Fruit fly (Drosophila melanogaster) whole organism, adult: ENCODE results near the gene vari.

Source experiments
- CG11617 ChIP-seq: fragments of 200-800 bp; sonication (Bioruptor generic); optimal IDR thresholded peaks from 2 replicates; lab custom pipeline; 2017; ENCODE audit warnings: mild to moderate bottlenecking, missing biosample characterization, missing genetic modification reagents, missing genetic modification characterization
- CG12768 ChIP-seq: fragments of 200-800 bp; sonication (Bioruptor generic); optimal IDR thresholded peaks from 2 replicates; lab custom pipeline; 2017; ENCODE audit warnings: missing biosample characterization, missing genetic modification characterization, mild to moderate bottlenecking, moderate library complexity, missing genetic modification reagents
- CG14711 ChIP-seq: fragments of 200-800 bp; sonication (Bioruptor generic); optimal IDR thresholded peaks from 2 replicates; lab custom pipeline; 2018; ENCODE audit warnings: missing biosample characterization, mild to moderate bottlenecking, missing genetic modification characterization, moderate library complexity
- CG1620 ChIP-seq: fragments of 200-800 bp; sonication (Bioruptor generic); optimal IDR thresholded peaks from 2 replicates; lab custom pipeline; 2016; ENCODE audit warnings: missing biosample characterization, missing genetic modification characterization
- CG33017 ChIP-seq: fragments of 200-800 bp; sonication (Bioruptor generic); optimal IDR thresholded peaks from 2 replicates; lab custom pipeline; 2018; ENCODE audit warnings: missing biosample characterization, mild to moderate bottlenecking, missing genetic modification characterization, moderate library complexity
- CG5204 ChIP-seq: fragments of 200-800 bp; sonication (Bioruptor generic); optimal IDR thresholded peaks from 2 replicates; lab custom pipeline; 2016; ENCODE audit warnings: missing biosample characterization, missing genetic modification characterization
- CG7045 ChIP-seq: fragments of 200-800 bp; sonication (Bioruptor generic); optimal IDR thresholded peaks from 2 replicates; lab custom pipeline; 2017; ENCODE audit warnings: missing biosample characterization, mild to moderate bottlenecking, missing genetic modification characterization
- CG7101 ChIP-seq: fragments of 200-800 bp; sonication (Bioruptor generic); optimal IDR thresholded peaks from 2 replicates; lab custom pipeline; 2018; ENCODE audit warnings: missing biosample characterization, mild to moderate bottlenecking, missing genetic modification characterization, moderate library complexity
- Clk ChIP-seq: fragments of 200-800 bp; sonication (Bioruptor generic); optimal IDR thresholded peaks from 2 replicates; lab custom pipeline; 2017; ENCODE audit warnings: missing biosample characterization, missing genetic modification characterization
- Crg-1 ChIP-seq: fragments of 200-800 bp; sonication (Bioruptor generic); optimal IDR thresholded peaks from 2 replicates; lab custom pipeline; 2016; ENCODE audit warnings: missing biosample characterization, missing genetic modification characterization
- Hr96 ChIP-seq: fragments of 200-800 bp; sonication (Bioruptor generic); optimal IDR thresholded peaks from 2 replicates; lab custom pipeline; 2016; ENCODE audit warnings: missing biosample characterization, missing genetic modification characterization
- Mnt ChIP-seq: fragments of 200-800 bp; sonication (Bioruptor generic); optimal IDR thresholded peaks from 2 replicates; lab custom pipeline; 2016; ENCODE audit warnings: missing biosample characterization, mild to moderate bottlenecking, missing genetic modification characterization
- bab1 ChIP-seq: fragments of 200-800 bp; sonication (Bioruptor generic); optimal IDR thresholded peaks from 3 replicates; lab custom pipeline; 2019; ENCODE audit warnings: missing biosample characterization, mild to moderate bottlenecking, missing genetic modification characterization, moderate library complexity
- cic ChIP-seq: fragments of 200-800 bp; sonication (Bioruptor generic); optimal IDR thresholded peaks from 2 replicates; lab custom pipeline; 2017; ENCODE audit warnings: missing biosample characterization, mild to moderate bottlenecking, missing genetic modification characterization, moderate library complexity
- cnc ChIP-seq, 2 experiments: fragments of >200 bp; optimal IDR thresholded peaks; 2 replicates each; lab custom pipeline; 2017
- kay ChIP-seq: fragments of 200-800 bp; sonication (Bioruptor generic); peaks from one replicate; lab custom pipeline; 2016; ENCODE audit warnings: missing biosample characterization, missing genetic modification characterization, borderline replicate concordance
- ovo ChIP-seq: fragments of 200-800 bp; sonication (Bioruptor generic); optimal IDR thresholded peaks from 2 replicates; lab custom pipeline; 2016; ENCODE audit warnings: missing biosample characterization, missing genetic modification characterization
- pad ChIP-seq: fragments of 200-800 bp; sonication (Bioruptor generic); optimal IDR thresholded peaks from 3 replicates; lab custom pipeline; 2017; ENCODE audit warnings: missing biosample characterization, missing genetic modification characterization, mild to moderate bottlenecking, moderate library complexity, missing genetic modification reagents
- tj ChIP-seq: fragments of 200-800 bp; sonication (Bioruptor generic); optimal IDR thresholded peaks from 3 replicates; lab custom pipeline; 2017; ENCODE audit warnings: missing biosample characterization, mild to moderate bottlenecking, missing genetic modification characterization, moderate library complexity
- toe ChIP-seq: fragments of 200-800 bp; sonication (Bioruptor generic); optimal IDR thresholded peaks from 2 replicates; lab custom pipeline; 2016; ENCODE audit warnings: missing biosample characterization, missing genetic modification characterization

vari gene

DNA sequence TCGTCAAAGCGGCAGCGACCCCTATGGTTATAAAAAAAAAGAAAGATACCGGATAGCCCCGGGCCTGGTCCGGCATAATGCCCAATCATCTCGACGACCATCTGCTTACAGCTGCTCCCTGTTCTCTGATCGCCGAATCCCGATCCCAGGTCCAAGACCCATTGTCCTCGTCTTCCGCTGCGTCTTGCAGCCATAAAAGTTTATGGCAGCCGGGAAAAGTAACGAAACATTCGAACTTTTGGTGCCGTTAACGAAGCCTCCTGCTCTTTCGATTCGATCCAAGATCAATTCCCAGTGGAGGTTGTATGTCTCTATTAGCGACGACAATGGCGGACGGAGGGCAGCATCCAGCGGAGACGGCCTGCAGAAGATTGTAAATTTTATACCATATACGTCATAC, 11.5 kb downstream of the vari start:
- TF ChIP-seq CG1620 (GFP tag; lab: Kevin White, UChicago), result no peak
- TF ChIP-seq CG11617 (GFP tag; lab: Kevin White, UChicago), result no peak
- TF ChIP-seq Clk (GFP tag; lab: Kevin White, UChicago), result no peak
- no peak for TF ChIP-seq cnc (optimal IDR thresholded peaks at IDR 0.05; lab: Kevin White, UChicago)
- TF ChIP-seq toe (GFP tag; lab: Kevin White, UChicago), result no peak
- no peak for TF ChIP-seq bab1
- no peak for TF ChIP-seq CG5204
- no peak for TF ChIP-seq CG7101 (tag; lab: Kevin White, UChicago)

DNA sequence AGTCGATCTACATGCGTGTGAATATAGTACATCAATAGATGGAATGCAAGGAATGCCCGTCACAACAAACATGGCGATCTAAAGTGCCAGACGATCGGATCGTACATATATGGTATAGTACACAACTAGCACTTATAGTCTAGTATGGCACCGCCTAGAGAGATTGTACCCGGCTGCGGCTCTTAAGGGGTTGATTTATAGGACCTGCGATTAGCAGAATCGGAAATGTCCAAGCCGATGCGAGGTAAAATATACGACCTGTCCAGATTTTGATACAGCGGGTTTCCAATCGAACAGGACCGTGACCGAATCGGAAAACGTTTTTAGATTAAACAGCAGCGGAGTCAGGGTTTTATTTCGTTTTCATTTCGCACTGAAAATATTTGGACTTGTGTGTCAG, 12.9 kb downstream of the vari start:
- TF ChIP-seq pad (GFP tag; lab: Kevin White, UChicago), result no peak
- no peak for TF ChIP-seq CG33017
- no peak for TF ChIP-seq cic (GFP tag; lab: Kevin White, UChicago)
- TF ChIP-seq Hr96, result no peak
- TF ChIP-seq bab1, result no peak
- TF ChIP-seq toe (GFP tag; lab: Kevin White, UChicago), result no peak
- no peak for TF ChIP-seq CG14711
- TF ChIP-seq Crg-1 (GFP tag; lab: Kevin White, UChicago), result no peak
- no peak for TF ChIP-seq Clk (GFP tag; lab: Kevin White, UChicago)
- TF ChIP-seq kay, result no peak
- TF ChIP-seq ovo, result no peak
- TF ChIP-seq tj (GFP tag; lab: Kevin White, UChicago), result no peak
- TF ChIP-seq CG5204, result no peak

DNA sequence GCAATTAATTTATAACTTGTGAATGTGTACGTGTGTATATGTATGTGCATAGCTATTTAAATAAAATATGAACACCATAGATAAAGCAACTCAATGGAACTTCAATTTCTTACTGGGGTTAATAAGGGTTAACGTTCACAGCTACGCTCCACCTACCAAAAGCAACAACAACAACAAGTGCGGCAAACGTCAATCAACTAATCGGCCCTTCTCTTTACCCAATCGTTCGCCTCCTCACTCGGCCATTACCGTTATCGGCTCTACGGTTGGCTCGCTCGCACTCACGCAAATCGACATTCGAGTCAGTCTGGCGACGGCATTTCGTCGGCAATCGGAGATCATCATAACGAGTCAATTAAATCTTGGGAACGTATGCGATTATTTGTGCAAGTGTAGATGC, 13.8 kb downstream of the vari start:
- TF ChIP-seq ovo (peak; percentile 86), toe (GFP tag; lab: Kevin White, UChicago) (peak; percentile 34), CG11617 (GFP tag; lab: Kevin White, UChicago) (no peak), pad (GFP tag; lab: Kevin White, UChicago) (peak; percentile 28)

DNA sequence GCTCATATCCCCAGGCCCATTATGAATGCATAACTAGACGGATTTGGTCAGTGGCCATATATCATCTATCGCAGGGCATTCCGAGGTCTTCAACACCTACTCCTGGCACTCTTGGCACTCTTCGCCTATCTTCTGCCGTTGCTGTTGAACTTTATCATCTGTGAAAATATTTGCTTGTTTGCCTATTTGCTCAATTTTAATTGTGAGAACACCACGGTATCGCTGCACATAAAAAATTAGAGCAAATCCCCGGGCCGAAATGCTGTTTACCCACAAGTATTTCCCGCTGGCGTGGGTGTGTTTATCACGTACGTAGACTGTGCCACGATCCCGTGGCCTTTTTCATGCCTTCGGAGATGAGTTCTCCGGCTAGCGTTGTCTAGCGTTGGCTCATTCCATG, 16.1 kb downstream of the vari start:
- TF ChIP-seq bab1 (no peak), tj (GFP tag; lab: Kevin White, UChicago) (no peak), Hr96 (no peak), ovo (peak; percentile 39), CG33017 (peak; percentile 79), pad (GFP tag; lab: Kevin White, UChicago) (peak; percentile 56), cic (GFP tag; lab: Kevin White, UChicago) (peak; percentile 82), Clk (GFP tag; lab: Kevin White, UChicago) (peak; percentile 45), CG1620 (GFP tag; lab: Kevin White, UChicago) (peak; percentile 21), kay (peak; percentile 69), CG7045 (peak; percentile 78), CG5204 (peak; percentile 9), toe (GFP tag; lab: Kevin White, UChicago) (peak; percentile 15), Crg-1 (GFP tag; lab: Kevin White, UChicago) (peak; percentile 39), CG7101 (tag; lab: Kevin White, UChicago) (peak; percentile 72), cnc (optimal IDR thresholded peaks at IDR 0.05; lab: Kevin White, UChicago) (no peak), CG14711 (peak; percentile 9), CG11617 (GFP tag; lab: Kevin White, UChicago) (peak; percentile 64), CG12768 (GFP tag; lab: Kevin White, UChicago) (peak; percentile 81), Mnt (peak; percentile 37)

DNA sequence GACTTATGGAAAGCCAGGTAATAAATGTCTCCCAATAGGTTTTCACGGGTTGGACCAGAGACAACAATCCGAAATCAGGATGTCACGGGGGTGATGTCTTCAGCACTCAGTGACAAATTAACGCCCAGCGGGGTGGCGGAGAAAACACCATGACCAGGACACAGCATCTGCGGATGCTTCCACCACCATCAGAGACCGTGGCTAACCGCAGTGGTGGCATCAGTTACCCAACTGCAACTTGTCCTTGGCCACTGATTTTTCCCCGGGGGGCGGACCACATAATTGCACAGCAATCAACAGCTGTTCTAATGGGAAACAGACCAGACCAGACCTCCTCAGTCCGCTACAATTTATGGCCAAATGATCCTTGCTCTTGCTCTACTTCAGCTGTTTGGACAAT, 18.5 kb downstream of the vari start:
- TF ChIP-seq CG11617 (GFP tag; lab: Kevin White, UChicago) (no peak), CG14711 (no peak), pad (GFP tag; lab: Kevin White, UChicago) (no peak), bab1 (no peak), CG5204 (no peak), Hr96 (no peak), CG12768 (GFP tag; lab: Kevin White, UChicago) (no peak), Crg-1 (GFP tag; lab: Kevin White, UChicago) (no peak), cnc (optimal IDR thresholded peaks at IDR 0.05; lab: Kevin White, UChicago) (no peak), Clk (GFP tag; lab: Kevin White, UChicago) (no peak), ovo (no peak), kay (no peak), CG7045 (no peak), tj (GFP tag; lab: Kevin White, UChicago) (no peak)

DNA sequence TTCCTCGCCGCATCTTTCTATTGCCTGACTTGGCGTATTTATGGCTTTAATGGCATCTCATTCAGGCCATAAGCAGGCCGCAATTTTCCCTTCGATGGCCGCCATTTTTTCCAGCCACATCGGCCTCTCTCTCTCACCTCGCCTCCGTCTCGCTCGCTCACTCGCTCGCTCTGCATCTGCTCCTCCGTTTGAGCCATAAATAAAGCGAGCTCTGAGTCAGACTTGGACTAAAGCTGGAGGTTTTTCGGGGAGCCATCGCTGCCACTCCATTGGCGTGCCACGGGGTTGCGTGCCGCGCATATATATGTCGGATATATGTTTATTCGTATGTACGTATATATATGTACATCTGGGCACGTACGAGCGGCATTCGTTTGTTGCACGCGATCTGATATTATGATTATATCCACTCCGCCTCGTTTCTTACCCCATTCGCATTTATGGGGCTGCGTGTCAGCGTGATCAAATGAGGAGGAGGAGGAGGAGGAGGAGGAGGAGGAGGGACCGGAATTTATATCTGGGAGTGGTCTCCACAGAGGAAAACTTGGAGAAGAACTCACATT, 19.8 kb downstream of the vari start:
- TF ChIP-seq CG7101 (tag; lab: Kevin White, UChicago) (no peak), bab1 (no peak)

DNA sequence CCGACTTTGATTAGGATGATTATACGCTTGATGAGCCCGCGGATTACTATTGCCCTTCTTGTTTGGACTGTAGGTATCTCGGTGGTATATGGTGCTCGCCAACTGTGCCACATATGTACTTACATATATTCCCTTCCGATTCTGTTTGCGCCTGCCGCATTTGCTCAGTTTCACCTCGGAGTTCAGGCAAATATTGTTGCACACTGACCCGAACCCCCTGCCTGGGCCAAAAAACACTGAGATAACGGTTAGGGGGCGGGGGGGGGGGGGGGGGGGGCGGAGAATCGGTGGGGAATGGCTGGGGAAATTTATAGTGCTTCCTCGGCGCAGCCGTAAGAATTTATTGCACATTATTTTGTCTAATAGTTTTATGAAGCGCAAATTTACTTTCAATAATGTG, 20.9 kb downstream of the vari start:
- TF ChIP-seq Hr96, result no peak
- TF ChIP-seq cic (GFP tag; lab: Kevin White, UChicago), result peak; percentile 5
- peak; percentile 15 for TF ChIP-seq CG12768 (GFP tag; lab: Kevin White, UChicago)
- no peak for TF ChIP-seq CG14711
- no peak for TF ChIP-seq Mnt

DNA sequence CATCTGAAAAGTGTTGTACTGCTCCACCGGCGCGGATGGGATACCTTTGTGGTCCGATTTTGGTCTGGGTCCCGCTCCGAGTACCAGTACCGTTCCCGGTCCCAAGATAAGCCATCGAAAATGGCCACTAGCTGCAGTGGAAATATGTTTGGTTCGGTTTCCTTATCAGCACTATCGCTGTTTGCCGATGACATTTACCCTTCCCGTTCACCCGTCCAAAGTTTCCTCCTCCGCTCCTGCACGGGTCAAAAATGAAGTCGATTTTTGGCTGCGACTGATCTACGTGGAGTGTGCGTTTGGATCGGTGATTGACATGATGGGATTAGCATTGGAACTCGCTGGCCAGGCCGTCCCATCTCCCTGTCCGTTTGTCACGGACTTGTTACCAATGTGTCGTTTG, 22.4 kb downstream of the vari start:
- no peak for TF ChIP-seq CG5204
- TF ChIP-seq Mnt, result no peak
- no peak for TF ChIP-seq Hr96
- TF ChIP-seq CG12768 (GFP tag; lab: Kevin White, UChicago), result no peak
